Worm (Caenorhabditis elegans) whole organism, L2 larva: ENCODE data around the gene srz-60.

Experiments used
- ceh-16 ChIP-seq: fragments of 150-350 bp; optimal IDR thresholded peaks from 2 replicates; lab custom pipeline; 2014; ENCODE audit warnings: missing biosample characterization, missing genetic modification characterization
- dmd-4 ChIP-seq: sonication (generic microtip); optimal IDR thresholded peaks from 2 replicates; lab custom pipeline; 2017; ENCODE audit warnings: missing biosample characterization, missing genetic modification characterization
- elt-1 ChIP-seq: fragments of 150-350 bp; optimal IDR thresholded peaks from 2 replicates; lab custom pipeline; 2014; ENCODE audit warnings: missing biosample characterization, missing genetic modification characterization
- fos-1 ChIP-seq: fragments of 150-350 bp; optimal IDR thresholded peaks from 2 replicates; lab custom pipeline; 2014; ENCODE audit warnings: missing biosample characterization, missing genetic modification characterization
- mdl-1 ChIP-seq, 2 experiments: fragments of 150-350 bp in 1 of 2; sonication (generic microtip) in 1 of 2; optimal IDR thresholded peaks; 2 replicates each; lab custom pipeline; 2017; ENCODE audit warnings: missing biosample characterization in 2 of 2, missing genetic modification characterization in 2 of 2
- nhr-77 ChIP-seq: fragments of 150-350 bp; optimal IDR thresholded peaks from 2 replicates; lab custom pipeline; 2014; ENCODE audit warnings: missing biosample characterization, missing genetic modification characterization
- unc-62 ChIP-seq: fragments of 150-350 bp; optimal IDR thresholded peaks from 2 replicates; lab custom pipeline; 2014; ENCODE audit warnings: missing biosample characterization, missing genetic modification reagents, missing genetic modification characterization
- zag-1 ChIP-seq: fragments of 150-350 bp; optimal IDR thresholded peaks from 2 replicates; lab custom pipeline; 2014; ENCODE audit warnings: missing biosample characterization, missing genetic modification characterization
- ztf-11 ChIP-seq: sonication (generic microtip); optimal IDR thresholded peaks from 2 replicates; lab custom pipeline; 2017; ENCODE audit warnings: missing biosample characterization, missing genetic modification characterization

DNA sequence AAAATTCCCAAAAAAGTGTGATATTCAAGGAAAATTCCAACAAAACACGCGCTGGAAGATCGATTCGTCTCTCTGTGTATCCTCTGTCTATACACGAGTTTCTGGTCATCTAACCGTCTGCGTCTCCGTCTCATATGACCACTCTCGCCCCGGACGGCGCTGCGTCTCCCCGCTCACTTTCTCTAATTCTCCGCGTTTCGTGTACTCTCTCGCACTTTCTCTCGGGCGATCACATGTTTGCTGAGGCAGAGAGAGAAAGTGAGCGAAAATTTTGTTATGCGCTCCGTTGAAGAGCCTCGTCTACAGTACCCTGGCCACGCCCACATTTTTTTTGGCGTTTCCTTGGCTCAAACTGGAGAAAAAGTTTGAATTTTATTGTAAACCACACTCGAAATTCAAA lies 44.1 kb upstream of the srz-60 start:
- peak; percentile 16 for TF ChIP-seq ceh-16 (tag; lab: Kevin White, UChicago)
- TF ChIP-seq elt-1 (tag; lab: Kevin White, UChicago) = no peak
- peak; percentile 68 for TF ChIP-seq fos-1 (tag; lab: Kevin White, UChicago)
- no peak for TF ChIP-seq unc-62
- TF ChIP-seq mdl-1 (tag; optimal IDR thresholded peaks at IDR 0.05; lab: Kevin White, UChicago) = peak; percentile 75 to 93
- no peak for TF ChIP-seq nhr-77 (tag; lab: Kevin White, UChicago)
- TF ChIP-seq dmd-4 (tag; lab: Kevin White, UChicago) = no peak
- peak; percentile 48 for TF ChIP-seq zag-1 (tag; lab: Kevin White, UChicago)
- TF ChIP-seq ztf-11 = no peak
